Worm (Caenorhabditis elegans): ENCODE results near the gene semi-1.

DNA sequence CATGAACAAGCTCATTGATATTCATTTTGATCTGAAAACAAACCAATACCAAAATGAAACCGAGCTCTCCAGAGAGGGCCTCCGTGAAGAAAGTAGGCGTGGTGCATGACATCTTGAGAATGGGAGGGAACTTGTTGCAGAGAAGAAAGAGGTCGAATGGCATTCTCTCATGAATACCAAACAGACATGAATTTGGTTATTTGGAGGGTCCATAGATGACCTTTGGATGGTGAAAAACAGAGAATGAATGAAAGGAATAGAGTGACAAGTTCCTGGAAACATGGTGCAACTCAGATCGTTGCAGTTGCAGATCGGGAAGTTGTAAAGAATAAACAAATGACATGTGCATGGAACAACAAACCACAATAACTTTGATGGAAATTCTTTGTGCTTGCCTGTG is 38.7 kb downstream of the semi-1 start, which contains the start of gene T10G3.8:
- TF ChIP-seq dao-5 (tag; optimal IDR thresholded peaks at IDR 0.05) = no peak
- TF ChIP-seq him-1 (tag; optimal IDR thresholded peaks at IDR 0.05) = no peak
